Worm (Caenorhabditis elegans): ENCODE measurements around the gene prp-39.

Gene prp-39

ce11 chrV:5677947-5678346, 4.5 kb downstream of the prp-39 start:
- TF ChIP-seq ceh-63 (GFP tag; optimal IDR thresholded peaks at IDR 0.05) = no peak
- TF ChIP-seq efl-1 (optimal IDR thresholded peaks at IDR 0.05) = no peak
- peak in 1 of 2 experiments; percentile 68 for TF ChIP-seq efl-1 (GFP tag; optimal IDR thresholded peaks at IDR 0.05 in 1 of 2)

ce11 chrV:5676011-5676410, 6.4 kb downstream of the prp-39 start, which contains the start of gene pqn-13:
TSS of gene pqn-13 (minus strand) at chrV:5676111.
- TF ChIP-seq nhr-71 (tag; optimal IDR thresholded peaks at IDR 0.05) (no peak), nhr-85 (tag) (peak; percentile 8)

- TF ChIP-seq ceh-90 (tag; optimal IDR thresholded peaks at IDR 0.05) (no peak), efl-1 (optimal IDR thresholded peaks at IDR 0.05) (no peak), efl-1 (GFP tag; optimal IDR thresholded peaks at IDR 0.05 in 1 of 2) (peak in 1 of 2 experiments; percentile 91)
These were observed 10.2 kb downstream of the prp-39 start for ce11 chrV:5672270-5672669.

ce11 chrV:5668968-5669367, 13.5 kb downstream of the prp-39 start:
- no peak for TF ChIP-seq nhr-28 (tag; optimal IDR thresholded peaks at IDR 0.05)

- peak in 1 of 2 experiments; percentile 3 for TF ChIP-seq lin-35 (GFP tag; optimal IDR thresholded peaks at IDR 0.05)
- no peak for TF ChIP-seq mab-9 (GFP tag; IDR thresholded peaks at IDR 0.05)
- no peak for TF ChIP-seq nhr-11 (tag; optimal IDR thresholded peaks at IDR 0.05)
- TF ChIP-seq nhr-90 (tag; optimal IDR thresholded peaks at IDR 0.05; ENCODE audit: poor library complexity) = peak; percentile 59
- TF ChIP-seq vab-15 (tag; optimal IDR thresholded peaks at IDR 0.05) = no peak
- TF ChIP-seq nhr-85 (tag) = peak; percentile 68
- TF ChIP-seq jun-1 (tag; optimal IDR thresholded peaks at IDR 0.05) = no peak
- no peak for TF ChIP-seq ztf-11 (tag; optimal IDR thresholded peaks at IDR 0.05)
- TF ChIP-seq mef-2 (tag; optimal IDR thresholded peaks at IDR 0.05) = no peak
- TF ChIP-seq lin-14 (GFP tag; optimal IDR thresholded peaks at IDR 0.05) = no peak
- no peak for TF ChIP-seq lsy-2 (tag; optimal IDR thresholded peaks at IDR 0.05)
- 0 out of 2 replicates have a peak, but pooled peaks have one; percentile 17 for TF ChIP-seq grh-1 (GFP tag; IDR thresholded peaks at IDR 0.05)
- TF ChIP-seq ceh-8 (GFP tag; optimal IDR thresholded peaks at IDR 0.05) = no peak
- no peak for TF ChIP-seq efl-1 (optimal IDR thresholded peaks at IDR 0.05)
- peak in 1 of 2 experiments; percentile 92 for TF ChIP-seq efl-1 (GFP tag; optimal IDR thresholded peaks at IDR 0.05 in 1 of 2)
- no peak for TF ChIP-seq aha-1 (tag; optimal IDR thresholded peaks at IDR 0.05)
- TF ChIP-seq nhr-47 (tag; optimal IDR thresholded peaks at IDR 0.05) = peak; percentile 36
- TF ChIP-seq zip-4 (GFP tag; optimal IDR thresholded peaks at IDR 0.05) = no peak
These were observed 15.1 kb downstream of the prp-39 start for ce11 chrV:5667337-5667736.

- TF ChIP-seq ceh-88 (GFP tag; IDR thresholded peaks at IDR 0.05) (no peak), nhr-90 (tag; optimal IDR thresholded peaks at IDR 0.05; ENCODE audit: poor library complexity) (no peak), aly-2 (tag; optimal IDR thresholded peaks at IDR 0.05) (no peak), nhr-12 (tag; optimal IDR thresholded peaks at IDR 0.05) (no peak), mab-9 (GFP tag; IDR thresholded peaks at IDR 0.05) (no peak), fkh-8 (tag; optimal IDR thresholded peaks at IDR 0.05) (no peak), unc-130 (tag; optimal IDR thresholded peaks at IDR 0.05) (no peak), C04F5.9 (tag; optimal IDR thresholded peaks at IDR 0.05) (no peak), unc-98 (GFP tag; IDR thresholded peaks at IDR 0.05) (no peak), grh-1 (GFP tag; IDR thresholded peaks at IDR 0.05) (no peak), tlp-1 (tag; optimal IDR thresholded peaks at IDR 0.05) (no peak), zip-4 (GFP tag; optimal IDR thresholded peaks at IDR 0.05) (no peak), fos-1 (tag; optimal IDR thresholded peaks at IDR 0.05) (no peak), isw-1 (GFP tag; IDR thresholded peaks at IDR 0.05) (no peak), pag-3 (tag; optimal IDR thresholded peaks at IDR 0.05; ENCODE audit: borderline replicate concordance, insufficient read depth) (no peak)
These were observed 16.2 kb downstream of the prp-39 start, which contains the start of gene C14C11.7 for ce11 chrV:5666036-5666729. TSS of gene C14C11.7 (minus strand) at chrV:5666086.
